Worm (Caenorhabditis elegans) whole organism, midembryonic: ENCODE data around the gene otpl-5.

Source experiments
- cog-1 ChIP-seq: sonication (generic microtip); optimal IDR thresholded peaks from 2 replicates; lab custom pipeline; 2016; ENCODE audit warnings: missing genetic modification characterization, missing compliant biosample characterization
- flt-1 ChIP-seq: fragments of 200-800 bp; sonication (Bioruptor generic); IDR thresholded peaks from 2 replicates; pipeline ENCODE4 v1.3.6; 2022; ENCODE audit warnings: missing genetic modification characterization, missing compliant biosample characterization
- klf-2 ChIP-seq: fragments of 200-800 bp; sonication (Bioruptor generic); conservative IDR thresholded peaks from 2 replicates; pipeline ENCODE4 v1.3.6; 2022; ENCODE audit warnings: missing genetic modification reagents, missing genetic modification characterization, missing compliant biosample characterization
- med-1 ChIP-seq: sonication (generic microtip); optimal IDR thresholded peaks from 2 replicates; lab custom pipeline; 2017; ENCODE audit warnings: missing genetic modification characterization, mild to moderate bottlenecking, missing compliant biosample characterization, antibody characterized with exemption, missing genetic modification reagents; ENCODE audit not compliant: insufficient read depth
- ref-1 ChIP-seq: fragments of 200-800 bp; sonication (Bioruptor generic); conservative IDR thresholded peaks from 2 replicates; pipeline ENCODE4 v1.3.6; 2022; ENCODE audit warnings: missing genetic modification reagents, missing genetic modification characterization, missing compliant biosample characterization
- tab-1 ChIP-seq: fragments of 200-800 bp; sonication (Bioruptor generic); IDR thresholded peaks from 2 replicates; pipeline ENCODE4 v1.3.6; 2022; ENCODE audit warnings: missing genetic modification characterization, missing compliant biosample characterization
- ztf-23 ChIP-seq: fragments of 200-800 bp; sonication (Bioruptor generic); IDR thresholded peaks from 2 replicates; pipeline ENCODE4 v1.3.6; 2022; ENCODE audit warnings: missing genetic modification reagents, missing genetic modification characterization, missing compliant biosample characterization

DNA sequence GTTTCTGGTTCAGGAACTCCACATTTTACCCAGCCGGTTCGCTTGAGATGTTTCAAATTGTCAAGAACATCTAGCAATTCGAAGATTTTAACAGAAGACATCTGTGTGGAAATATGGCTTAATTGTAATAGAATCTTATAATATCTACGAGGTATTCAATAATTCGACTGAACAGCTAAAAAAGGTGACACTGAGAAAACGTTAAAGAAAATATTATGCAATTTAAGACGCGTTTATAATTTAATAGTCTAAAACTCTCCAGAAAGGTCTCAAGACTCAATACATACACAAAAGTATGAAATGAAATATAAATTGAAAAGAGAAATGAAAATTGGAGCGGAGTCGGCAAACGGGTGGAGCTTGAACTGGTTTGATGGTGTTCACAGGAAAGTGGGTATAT, 16.0 kb upstream of the otpl-5 start, which contains the start of gene F45F2.9:
- TF ChIP-seq klf-2 (GFP tag; lab: Robert Waterston, UW), result no peak
- no peak for TF ChIP-seq tab-1
- no peak for TF ChIP-seq ztf-23 (GFP tag; lab: Robert Waterston, UW)
- TF ChIP-seq ref-1 (GFP tag; lab: Robert Waterston, UW), result no peak
- no peak for TF ChIP-seq cog-1 (tag; lab: Kevin White, UChicago)
- no peak for TF ChIP-seq flt-1
- no peak for TF ChIP-seq med-1 (GFP tag; lab: Kevin White, UChicago)
